Fruit fly (Drosophila melanogaster) whole organism, embryonic: ENCODE results near the gene Fas2.

ENCODE experiments used
- Ada2b ChIP-seq: fragments of 200-800 bp; sonication (Bioruptor generic); IDR thresholded peaks from 2 replicates; pipeline ENCODE4 v1.3.6; 2022; ENCODE audit warnings: missing biosample characterization, missing genetic modification characterization
- Antp ChIP-seq: fragments of 200-800 bp; sonication (Bioruptor generic); optimal IDR thresholded peaks from 3 replicates; lab custom pipeline; 2016; ENCODE audit warnings: missing biosample characterization, missing genetic modification characterization
- Awh ChIP-seq: fragments of 200-800 bp; sonication (Bioruptor generic); IDR thresholded peaks from 2 replicates; pipeline ENCODE4, ENCODE4 v1.3.6; 2022; ENCODE audit warnings: missing biosample characterization, missing genetic modification characterization
- Blimp-1 ChIP-seq: fragments of 200-800 bp; sonication (Bioruptor generic); optimal IDR thresholded peaks from 3 replicates; lab custom pipeline; 2018; ENCODE audit warnings: missing biosample characterization, missing genetic modification characterization, mild to moderate bottlenecking, moderate library complexity, missing genetic modification reagents
- CG11247 ChIP-seq: fragments of 200-800 bp; sonication (Bioruptor generic); IDR thresholded peaks from 2 replicates; pipeline ENCODE4 v1.3.6; 2022; ENCODE audit warnings: missing biosample characterization, missing genetic modification characterization
- CG12071 ChIP-seq: fragments of 200-800 bp; sonication (Bioruptor generic); optimal IDR thresholded peaks from 3 replicates; lab custom pipeline; 2018; ENCODE audit warnings: missing biosample characterization, mild to moderate bottlenecking, missing genetic modification characterization
- CG1233 ChIP-seq: fragments of 200-800 bp; sonication (Bioruptor generic); optimal IDR thresholded peaks from 4 replicates; lab custom pipeline; 2018; ENCODE audit warnings: missing biosample characterization, mild to moderate bottlenecking, missing genetic modification characterization
- CG15601 ChIP-seq: fragments of 200-800 bp; sonication (Bioruptor generic); optimal IDR thresholded peaks from 3 replicates; lab custom pipeline; 2019; ENCODE audit warnings: missing biosample characterization, mild to moderate bottlenecking, missing genetic modification characterization, moderate library complexity
- CG1602 ChIP-seq: fragments of 200-800 bp; sonication (Bioruptor generic); optimal IDR thresholded peaks from 3 replicates; lab custom pipeline; 2016; ENCODE audit warnings: missing biosample characterization, missing genetic modification characterization
- CG2116 ChIP-seq: fragments of 200-800 bp; sonication (Bioruptor generic); optimal IDR thresholded peaks from 3 replicates; lab custom pipeline; 2018; ENCODE audit warnings: missing biosample characterization, mild to moderate bottlenecking, missing genetic modification characterization
- CG33213 ChIP-seq: fragments of 200-800 bp; sonication (Bioruptor generic); optimal IDR thresholded peaks from 3 replicates; lab custom pipeline; 2016; ENCODE audit warnings: missing biosample characterization, missing genetic modification characterization
- CG34224 ChIP-seq: fragments of 200-800 bp; sonication (Bioruptor generic); IDR thresholded peaks from 3 replicates; pipeline ENCODE4 v1.3.6; 2022; ENCODE audit warnings: missing biosample characterization, missing genetic modification characterization; ENCODE audit not compliant: partially characterized antibody
- CG7357 ChIP-seq: fragments of 200-800 bp; sonication (Bioruptor generic); IDR thresholded peaks from 3 replicates; pipeline ENCODE4 v1.3.6; 2022; ENCODE audit warnings: missing biosample characterization, missing genetic modification characterization
- CG7839 ChIP-seq: fragments of 200-800 bp; sonication (Bioruptor generic); optimal IDR thresholded peaks from 3 replicates; lab custom pipeline; 2018; ENCODE audit warnings: missing biosample characterization, mild to moderate bottlenecking, missing genetic modification characterization, moderate library complexity
- CG9437 ChIP-seq: fragments of 200-800 bp; sonication (Bioruptor generic); optimal IDR thresholded peaks from 2 replicates; lab custom pipeline; 2018; ENCODE audit warnings: missing biosample characterization, mild to moderate bottlenecking, missing genetic modification characterization
- CoRest ChIP-seq: fragments of 200-800 bp; sonication (Bioruptor generic); optimal IDR thresholded peaks from 3 replicates; lab custom pipeline; 2018; ENCODE audit warnings: missing biosample characterization, mild to moderate bottlenecking, missing genetic modification characterization, moderate library complexity
- Doc3 ChIP-seq: fragments of 200-800 bp; sonication (Bioruptor generic); IDR thresholded peaks from 3 replicates; pipeline ENCODE4 v1.3.6; 2022; ENCODE audit warnings: missing biosample characterization, missing genetic modification characterization; ENCODE audit not compliant: partially characterized antibody
- Eip74EF ChIP-seq, 2 experiments: fragments of 200-800 bp in 1 of 2; fragments of >200 bp in 1 of 2; sonication (Bioruptor generic) in 1 of 2; optimal IDR thresholded peaks; 2 replicates each; lab custom pipeline; 2017 to 2019; ENCODE audit warnings: missing biosample characterization in 2 of 2, missing genetic modification characterization in 2 of 2, mild to moderate bottlenecking in 1 of 2, moderate library complexity in 1 of 2
- Fer3 ChIP-seq: fragments of 200-800 bp; sonication (Bioruptor generic); optimal IDR thresholded peaks from 2 replicates; lab custom pipeline; 2018; ENCODE audit warnings: missing biosample characterization, mild to moderate bottlenecking, missing genetic modification characterization, moderate library complexity
- Gsc ChIP-seq: fragments of 200-800 bp; sonication (Bioruptor generic); IDR thresholded peaks from 2 replicates; pipeline ENCODE4 v1.3.6; 2022; ENCODE audit warnings: missing biosample characterization, missing genetic modification characterization
- HHEX ChIP-seq: fragments of 200-800 bp; sonication (Bioruptor generic); optimal IDR thresholded peaks from 3 replicates; lab custom pipeline; 2017; ENCODE audit warnings: missing biosample characterization, mild to moderate bottlenecking, missing genetic modification characterization, missing genetic modification reagents
- Lpt ChIP-seq: fragments of >200 bp; optimal IDR thresholded peaks from 2 replicates; lab custom pipeline; 2018; ENCODE audit warnings: missing biosample characterization, missing genetic modification characterization
- Meics ChIP-seq: fragments of 200-800 bp; sonication (Bioruptor generic); optimal IDR thresholded peaks from 2 replicates; lab custom pipeline; 2017; ENCODE audit warnings: missing biosample characterization, mild to moderate bottlenecking, missing genetic modification characterization
- NK7.1 ChIP-seq: fragments of 200-800 bp; sonication (Bioruptor generic); optimal IDR thresholded peaks from 3 replicates; lab custom pipeline; 2016; ENCODE audit warnings: missing biosample characterization, missing genetic modification characterization
- Nf-YA ChIP-seq: fragments of 200-800 bp; sonication (Bioruptor generic); IDR thresholded peaks from 2 replicates; pipeline ENCODE4 v1.3.6; 2022; ENCODE audit warnings: missing biosample characterization, missing genetic modification characterization
- Spps ChIP-seq: fragments of 200-800 bp; sonication (Bioruptor generic); optimal IDR thresholded peaks from 2 replicates; lab custom pipeline; 2018; ENCODE audit warnings: missing biosample characterization, mild to moderate bottlenecking, missing genetic modification characterization
- Ssrp ChIP-seq: fragments of 200-800 bp; sonication (Bioruptor generic); optimal IDR thresholded peaks from 2 replicates; lab custom pipeline; 2018; ENCODE audit warnings: missing biosample characterization, mild to moderate bottlenecking, missing genetic modification characterization, moderate library complexity
- ac ChIP-seq: fragments of 200-800 bp; sonication (Bioruptor generic); optimal IDR thresholded peaks from 3 replicates; lab custom pipeline; 2017; ENCODE audit warnings: missing biosample characterization, mild to moderate bottlenecking, missing genetic modification characterization
- ap ChIP-seq: fragments of 200-800 bp; sonication (Bioruptor generic); IDR thresholded peaks from 2 replicates; pipeline ENCODE4 v1.3.6; 2022; ENCODE audit warnings: missing biosample characterization, missing genetic modification characterization
- az2 ChIP-seq: fragments of 200-800 bp; sonication (Bioruptor generic); optimal IDR thresholded peaks from 3 replicates; lab custom pipeline; 2016; ENCODE audit warnings: missing biosample characterization, missing genetic modification characterization
- bigmax ChIP-seq: fragments of 200-800 bp; sonication (Bioruptor generic); optimal IDR thresholded peaks from 2 replicates; lab custom pipeline; 2018; ENCODE audit warnings: missing biosample characterization, mild to moderate bottlenecking, missing genetic modification characterization
- br ChIP-seq: fragments of >200 bp; optimal IDR thresholded peaks from 2 replicates; lab custom pipeline; 2017
- btn ChIP-seq: fragments of 200-800 bp; sonication (Bioruptor generic); optimal IDR thresholded peaks from 2 replicates; lab custom pipeline; 2016; ENCODE audit warnings: missing biosample characterization, missing genetic modification characterization
- cad ChIP-seq: fragments of >200 bp; optimal IDR thresholded peaks from 2 replicates; lab custom pipeline; 2017; ENCODE audit warnings: missing biosample characterization, missing genetic modification characterization
- chif ChIP-seq, 2 experiments: fragments of 200-800 bp; sonication (Bioruptor generic); optimal IDR thresholded peaks; 3 replicates each; lab custom pipeline; 2016; ENCODE audit warnings: missing biosample characterization in 2 of 2, missing genetic modification characterization in 2 of 2
- danr ChIP-seq: fragments of 200-800 bp; sonication (Bioruptor generic); IDR thresholded peaks from 2 replicates; pipeline ENCODE4 v1.3.6; 2022; ENCODE audit warnings: missing biosample characterization, missing genetic modification characterization
- dmrt99B ChIP-seq: fragments of 200-800 bp; sonication (Bioruptor generic); optimal IDR thresholded peaks from 2 replicates; lab custom pipeline; 2018; ENCODE audit warnings: missing biosample characterization, mild to moderate bottlenecking, missing genetic modification characterization, moderate library complexity
- gfzf ChIP-seq: fragments of 200-800 bp; sonication (Bioruptor generic); optimal IDR thresholded peaks from 2 replicates; lab custom pipeline; 2016; ENCODE audit warnings: missing biosample characterization, mild to moderate bottlenecking, missing genetic modification characterization, moderate library complexity
- grau ChIP-seq: fragments of 200-800 bp; optimal IDR thresholded peaks from 3 replicates; lab custom pipeline; 2019; ENCODE audit warnings: missing biosample characterization, mild to moderate bottlenecking, missing genetic modification characterization, moderate library complexity
- gsb-n ChIP-seq: fragments of 200-800 bp; sonication (Bioruptor generic); optimal IDR thresholded peaks from 3 replicates; lab custom pipeline; 2018; ENCODE audit warnings: missing biosample characterization, mild to moderate bottlenecking, missing genetic modification characterization
- her ChIP-seq: fragments of 200-800 bp; sonication (Bioruptor generic); optimal IDR thresholded peaks from 2 replicates; lab custom pipeline; 2016; ENCODE audit warnings: missing biosample characterization, missing genetic modification characterization
- jigr1 ChIP-seq: fragments of 200-800 bp; sonication (Bioruptor generic); IDR thresholded peaks from 3 replicates; pipeline ENCODE4 v1.3.6; 2022; ENCODE audit warnings: missing biosample characterization, missing genetic modification characterization
- jing ChIP-seq: fragments of 200-800 bp; sonication (Bioruptor generic); optimal IDR thresholded peaks from 2 replicates; lab custom pipeline; 2018; ENCODE audit warnings: missing biosample characterization, mild to moderate bottlenecking, missing genetic modification characterization
- kni ChIP-seq: fragments of 200-800 bp; sonication (Bioruptor generic); optimal IDR thresholded peaks from 3 replicates; lab custom pipeline; 2017; ENCODE audit warnings: mild to moderate bottlenecking, missing biosample characterization, missing genetic modification reagents, missing genetic modification characterization
- mirr ChIP-seq: fragments of 200-800 bp; sonication (Bioruptor generic); optimal IDR thresholded peaks from 3 replicates; lab custom pipeline; 2018; ENCODE audit warnings: missing biosample characterization, mild to moderate bottlenecking, missing genetic modification characterization
- oc ChIP-seq: fragments of 200-800 bp; sonication (Bioruptor generic); optimal IDR thresholded peaks from 2 replicates; lab custom pipeline; 2018; ENCODE audit warnings: missing biosample characterization, mild to moderate bottlenecking, missing genetic modification characterization, moderate library complexity
- pho ChIP-seq: fragments of 200-800 bp; sonication (Bioruptor generic); optimal IDR thresholded peaks from 2 replicates; lab custom pipeline; 2016; ENCODE audit warnings: missing biosample characterization, missing genetic modification characterization
- salm ChIP-seq: fragments of 200-800 bp; sonication (Bioruptor generic); optimal IDR thresholded peaks from 2 replicates; lab custom pipeline; 2018; ENCODE audit warnings: missing biosample characterization, mild to moderate bottlenecking, missing genetic modification characterization
- trem ChIP-seq: fragments of 200-800 bp; optimal IDR thresholded peaks from 3 replicates; lab custom pipeline; 2019; ENCODE audit warnings: missing biosample characterization, mild to moderate bottlenecking, missing genetic modification characterization, moderate library complexity
- unc-4 ChIP-seq: fragments of 200-800 bp; sonication (Bioruptor generic); IDR thresholded peaks from 2 replicates; pipeline ENCODE4 v1.3.6; 2022; ENCODE audit warnings: missing biosample characterization, missing genetic modification characterization; ENCODE audit not compliant: partially characterized antibody
- vvl ChIP-seq: fragments of 200-800 bp; sonication (Bioruptor generic); IDR thresholded peaks from 2 replicates; pipeline ENCODE4 v1.3.6; 2022; ENCODE audit warnings: missing biosample characterization, missing genetic modification characterization

The Fas2 gene

dm6 chrX:4105830-4106233, 100.1 kb downstream of the Fas2 start, which contains the start of gene cib (continued):
- TF ChIP-seq chif (GFP tag; optimal IDR thresholded peaks at IDR 0.05; lab: Kevin White, UChicago): peak in 1 of 2 experiments; percentile 6
- TF ChIP-seq pho (GFP tag; lab: Kevin White, UChicago): no peak
- TF ChIP-seq vvl (GFP tag; lab: Robert Waterston, UW): peak; percentile 42
- peak; percentile 9 for TF ChIP-seq CG1233 (GFP tag; lab: Kevin White, UChicago)
- peak; percentile 37 for TF ChIP-seq CG12071 (GFP tag; lab: Kevin White, UChicago)
- TF ChIP-seq Doc3 (GFP tag; lab: Robert Waterston, UW): peak; percentile 65; the same call in 2 of the 3 replicates
- TF ChIP-seq CG7839 (tag; lab: Kevin White, UChicago): peak; percentile 26
- peak; percentile 61 for TF ChIP-seq her (GFP tag; lab: Kevin White, UChicago)
- no peak for TF ChIP-seq btn
- no peak for TF ChIP-seq Lpt (GFP tag; lab: Kevin White, UChicago)
- no peak for TF ChIP-seq CG1602 (GFP tag; lab: Kevin White, UChicago)
- no peak for TF ChIP-seq NK7.1 (GFP tag; lab: Kevin White, UChicago)
- peak; percentile 68 for TF ChIP-seq CG2116 (GFP tag; lab: Kevin White, UChicago)
- TF ChIP-seq kni (GFP tag; lab: Kevin White, UChicago): no peak
- TF ChIP-seq Ssrp: no peak
- peak; percentile 40 for TF ChIP-seq Fer3 (tag; lab: Kevin White, UChicago)
- no peak for TF ChIP-seq mirr (GFP tag; lab: Kevin White, UChicago)
- no peak for TF ChIP-seq br
- no peak for TF ChIP-seq CG11247 (GFP tag; lab: Robert Waterston, UW)
- no peak for TF ChIP-seq jing (GFP tag; lab: Kevin White, UChicago)
- TF ChIP-seq gsb-n (tag; lab: Kevin White, UChicago): peak; percentile 68
- TF ChIP-seq CG33213 (GFP tag; lab: Kevin White, UChicago): peak; percentile 94
- peak; percentile 69; the same call in 2 of the 3 replicates for TF ChIP-seq CG34224
- peak; percentile 10 for TF ChIP-seq Antp
- no peak for TF ChIP-seq CG7357
- no peak for TF ChIP-seq CG9437 (GFP tag; lab: Kevin White, UChicago)
- TF ChIP-seq trem (tag; lab: Kevin White, UChicago): peak; percentile 87
- TF ChIP-seq Nf-YA (GFP tag; lab: Robert Waterston, UW): no peak
- peak; percentile 15 for TF ChIP-seq Meics
- TF ChIP-seq Gsc: no peak
- TF ChIP-seq oc (tag; lab: Kevin White, UChicago): no peak
- TF ChIP-seq Ada2b (GFP tag; lab: Robert Waterston, UW): no peak
- peak; percentile 65 for TF ChIP-seq CG15601 (tag; lab: Kevin White, UChicago)
- peak; percentile 99 for TF ChIP-seq gfzf
- TF ChIP-seq az2 (GFP tag; lab: Kevin White, UChicago): no peak
- TF ChIP-seq bigmax (GFP tag; lab: Kevin White, UChicago): peak; percentile 23
- peak; percentile 30 for TF ChIP-seq HHEX (GFP tag; lab: Kevin White, UChicago)
- no peak for TF ChIP-seq Blimp-1 (GFP tag; lab: Kevin White, UChicago)
- TF ChIP-seq cad: no peak
- peak in 1 of 2 experiments; percentile 30 for TF ChIP-seq Eip74EF (GFP tag; optimal IDR thresholded peaks at IDR 0.05; lab: Kevin White, UChicago)
- TF ChIP-seq salm (tag; lab: Kevin White, UChicago): peak; percentile 25
- no peak for TF ChIP-seq jigr1 (GFP tag; lab: Robert Waterston, UW)
- no peak for TF ChIP-seq ac (GFP tag; lab: Kevin White, UChicago)
- TF ChIP-seq dmrt99B: no peak
- peak; percentile 31 for TF ChIP-seq Spps (tag; lab: Kevin White, UChicago)
- no peak for TF ChIP-seq ap (GFP tag; lab: Robert Waterston, UW)
- TF ChIP-seq CoRest (tag; lab: Kevin White, UChicago): peak; percentile 26
- no peak for TF ChIP-seq danr
- no peak for TF ChIP-seq Awh
- TF ChIP-seq grau (tag; lab: Kevin White, UChicago): peak; percentile 49
- TF ChIP-seq unc-4 (GFP tag; lab: Robert Waterston, UW): peak; percentile 77
